Fruit fly (Drosophila melanogaster) whole organism, prepupa: ENCODE data around the gene CG1983.

ENCODE experiments used
- Blimp-1 ChIP-seq: fragments of 200-800 bp; sonication (Bioruptor generic); optimal IDR thresholded peaks from 3 replicates; lab custom pipeline; 2017; ENCODE audit warnings: missing biosample characterization, missing genetic modification characterization, mild to moderate bottlenecking, moderate library complexity, missing genetic modification reagents
- CG10631 ChIP-seq: fragments of 200-800 bp; sonication (Bioruptor generic); optimal IDR thresholded peaks from 2 replicates; lab custom pipeline; 2016; ENCODE audit warnings: missing biosample characterization, missing genetic modification characterization
- CG10669 ChIP-seq: fragments of 200-800 bp; sonication (Bioruptor generic); optimal IDR thresholded peaks from 3 replicates; lab custom pipeline; 2018; ENCODE audit warnings: missing biosample characterization, mild to moderate bottlenecking, missing genetic modification characterization, moderate library complexity
- CG15336 ChIP-seq: fragments of 200-800 bp; sonication (Bioruptor generic); IDR thresholded peaks from 2 replicates; pipeline ENCODE4 v1.3.6; 2022; ENCODE audit warnings: missing biosample characterization, missing genetic modification characterization
- CG32006 ChIP-seq: fragments of 200-800 bp; sonication (Bioruptor generic); optimal IDR thresholded peaks from 3 replicates; lab custom pipeline; 2017; ENCODE audit warnings: missing biosample characterization, mild to moderate bottlenecking, missing genetic modification characterization
- CG34406 ChIP-seq: fragments of 200-800 bp; sonication (Bioruptor generic); optimal IDR thresholded peaks from 3 replicates; lab custom pipeline; 2016; ENCODE audit warnings: missing biosample characterization, missing genetic modification characterization
- CG4318 ChIP-seq: fragments of 200-800 bp; sonication (Bioruptor generic); optimal IDR thresholded peaks from 3 replicates; lab custom pipeline; 2017; ENCODE audit warnings: missing biosample characterization, mild to moderate bottlenecking, missing genetic modification characterization
- CG6163 ChIP-seq: fragments of 200-800 bp; sonication (Bioruptor generic); IDR thresholded peaks from 3 replicates; pipeline ENCODE4 v1.3.6; 2022; ENCODE audit warnings: missing biosample characterization, missing genetic modification characterization
- CG6276 ChIP-seq: fragments of 200-800 bp; sonication (Bioruptor generic); optimal IDR thresholded peaks from 2 replicates; lab custom pipeline; 2017; ENCODE audit warnings: missing biosample characterization, mild to moderate bottlenecking, missing genetic modification characterization
- CG6792 ChIP-seq: fragments of 200-800 bp; sonication (Bioruptor generic); optimal IDR thresholded peaks from 3 replicates; lab custom pipeline; 2016; ENCODE audit warnings: missing biosample characterization, missing genetic modification characterization
- CG6808 ChIP-seq: fragments of 200-800 bp; sonication (Bioruptor generic); optimal IDR thresholded peaks from 3 replicates; lab custom pipeline; 2017; ENCODE audit warnings: missing biosample characterization, missing genetic modification characterization, mild to moderate bottlenecking, moderate library complexity, missing genetic modification reagents
- CG6854 ChIP-seq: fragments of 200-800 bp; sonication (Bioruptor generic); optimal IDR thresholded peaks from 2 replicates; lab custom pipeline; 2017; ENCODE audit warnings: missing biosample characterization, mild to moderate bottlenecking, missing genetic modification characterization
- CG8119 ChIP-seq: fragments of 200-800 bp; sonication (Bioruptor generic); IDR thresholded peaks from 3 replicates; pipeline ENCODE4 v1.3.6; 2022; ENCODE audit warnings: missing biosample characterization, missing genetic modification characterization
- CG8319 ChIP-seq: fragments of 200-800 bp; sonication (Bioruptor generic); optimal IDR thresholded peaks from 3 replicates; lab custom pipeline; 2016; ENCODE audit warnings: missing biosample characterization, missing genetic modification characterization
- Eip75B ChIP-seq: fragments of 200-800 bp; sonication (Bioruptor generic); optimal IDR thresholded peaks from 3 replicates; lab custom pipeline; 2016; ENCODE audit warnings: missing biosample characterization, missing genetic modification characterization
- Eip78C ChIP-seq: fragments of 200-800 bp; sonication (Bioruptor generic); peaks from one replicate; lab custom pipeline; 2016; ENCODE audit warnings: missing biosample characterization, missing genetic modification characterization
- Eip93F ChIP-seq: fragments of 200-800 bp; sonication (Bioruptor generic); optimal IDR thresholded peaks from 2 replicates; lab custom pipeline; 2016; ENCODE audit warnings: missing biosample characterization, mild to moderate bottlenecking, missing genetic modification characterization
- Ets21C ChIP-seq: fragments of 200-800 bp; sonication (Bioruptor generic); optimal IDR thresholded peaks from 3 replicates; lab custom pipeline; 2016; ENCODE audit warnings: missing biosample characterization, missing genetic modification characterization
- Ets96B ChIP-seq: fragments of 200-800 bp; optimal IDR thresholded peaks from 2 replicates; lab custom pipeline; 2019; ENCODE audit warnings: missing biosample characterization, mild to moderate bottlenecking, missing genetic modification characterization, moderate library complexity
- Hr38 ChIP-seq: sonication (Bioruptor generic); optimal IDR thresholded peaks from 2 replicates; lab custom pipeline; 2016; ENCODE audit warnings: missing biosample characterization, missing genetic modification characterization
- Hr39 ChIP-seq: fragments of 200-800 bp; sonication (Bioruptor generic); optimal IDR thresholded peaks from 2 replicates; lab custom pipeline; 2016; ENCODE audit warnings: missing biosample characterization, missing genetic modification characterization
- Hr4 ChIP-seq: fragments of 200-800 bp; sonication (Bioruptor generic); optimal IDR thresholded peaks from 3 replicates; lab custom pipeline; 2016; ENCODE audit warnings: missing biosample characterization, missing genetic modification characterization
- Lpt ChIP-seq: fragments of 200-800 bp; sonication (Bioruptor generic); optimal IDR thresholded peaks from 3 replicates; lab custom pipeline; 2016; ENCODE audit warnings: missing biosample characterization, missing genetic modification characterization
- Met ChIP-seq: fragments of 200-800 bp; sonication (Bioruptor generic); optimal IDR thresholded peaks from 3 replicates; lab custom pipeline; 2016; ENCODE audit warnings: missing biosample characterization, missing genetic modification characterization
- Sox102F ChIP-seq: fragments of 200-800 bp; sonication (Bioruptor generic); optimal IDR thresholded peaks from 2 replicates; lab custom pipeline; 2016; ENCODE audit warnings: missing biosample characterization, mild to moderate bottlenecking, missing genetic modification characterization
- Sox14 ChIP-seq: fragments of 200-800 bp; sonication (Bioruptor generic); optimal IDR thresholded peaks from 3 replicates; lab custom pipeline; 2016; ENCODE audit warnings: missing biosample characterization, missing genetic modification characterization
- Sox15 ChIP-seq: fragments of 200-800 bp; sonication (Bioruptor generic); optimal IDR thresholded peaks from 3 replicates; lab custom pipeline; 2016; ENCODE audit warnings: missing biosample characterization, missing genetic modification characterization
- achi ChIP-seq: fragments of 200-800 bp; sonication (Bioruptor generic); optimal IDR thresholded peaks from 3 replicates; lab custom pipeline; 2016; ENCODE audit warnings: missing biosample characterization, missing genetic modification characterization
- cyc ChIP-seq: fragments of 200-800 bp; sonication (Bioruptor generic); optimal IDR thresholded peaks from 3 replicates; lab custom pipeline; 2016; ENCODE audit warnings: missing biosample characterization, missing genetic modification characterization
- dsx ChIP-seq: fragments of 200-800 bp; optimal IDR thresholded peaks from 3 replicates; lab custom pipeline; 2019; ENCODE audit warnings: missing biosample characterization, mild to moderate bottlenecking, missing genetic modification characterization, moderate library complexity; ENCODE audit not compliant: poor library complexity, severe bottlenecking
- eg ChIP-seq: fragments of 200-800 bp; sonication (Bioruptor generic); IDR thresholded peaks from 3 replicates; pipeline ENCODE4 v1.3.6; 2022; ENCODE audit warnings: missing biosample characterization, missing genetic modification characterization
- fd59A ChIP-seq: fragments of 200-800 bp; sonication (Bioruptor generic); optimal IDR thresholded peaks from 2 replicates; lab custom pipeline; 2017; ENCODE audit warnings: missing biosample characterization, mild to moderate bottlenecking, missing genetic modification characterization, missing genetic modification reagents
- fd85E ChIP-seq: fragments of 200-800 bp; sonication (Bioruptor generic); optimal IDR thresholded peaks from 3 replicates; lab custom pipeline; 2016; ENCODE audit warnings: missing biosample characterization, missing genetic modification characterization
- fkh ChIP-seq: fragments of 200-800 bp; sonication (Bioruptor generic); optimal IDR thresholded peaks from 3 replicates; lab custom pipeline; 2017; ENCODE audit warnings: missing biosample characterization, mild to moderate bottlenecking, missing genetic modification characterization, moderate library complexity
- lz ChIP-seq: fragments of 200-800 bp; sonication (Bioruptor generic); optimal IDR thresholded peaks from 3 replicates; lab custom pipeline; 2016; ENCODE audit warnings: missing biosample characterization, missing genetic modification characterization
- ss ChIP-seq, 2 experiments: fragments of 200-800 bp; sonication (Bioruptor generic); optimal IDR thresholded peaks; 2 replicates in 1 of 2; 3 replicates in 1 of 2; lab custom pipeline; 2017 to 2018; ENCODE audit warnings: mild to moderate bottlenecking in 2 of 2, missing biosample characterization in 2 of 2, missing genetic modification characterization in 2 of 2, moderate library complexity in 1 of 2
- svp ChIP-seq: fragments of 200-800 bp; sonication (Bioruptor generic); peaks from one replicate; lab custom pipeline; 2016; ENCODE audit warnings: missing biosample characterization, missing genetic modification characterization

CG1983 gene

dm6 chr3R:30177494-30177893 is at the start of gene CG1983, which contains the start of gene CG15530:
Gene CG1983 (minus strand): TSS chr3R:30177700.
Gene CG15530 (plus strand): TSS chr3R:30177877.
- TF ChIP-seq CG6808 (GFP tag; lab: Kevin White, UChicago) (peak; percentile 74), Sox14 (no peak), Eip93F (GFP tag; lab: Kevin White, UChicago) (no peak), cyc (no peak), Sox102F (GFP tag; lab: Kevin White, UChicago) (no peak), Eip78C (GFP tag; lab: Kevin White, UChicago) (no peak)

- TF ChIP-seq Met (GFP tag; lab: Kevin White, UChicago), result no peak
- TF ChIP-seq fd59A, result no peak
- TF ChIP-seq fkh (GFP tag; lab: Kevin White, UChicago), result no peak
- no peak for TF ChIP-seq CG4318 (GFP tag; lab: Kevin White, UChicago)
- no peak for TF ChIP-seq achi (GFP tag; lab: Kevin White, UChicago)
- TF ChIP-seq lz (GFP tag; lab: Kevin White, UChicago), result no peak
- TF ChIP-seq Ets96B, result no peak
- no peak for TF ChIP-seq Blimp-1
- TF ChIP-seq ss (GFP tag; optimal IDR thresholded peaks at IDR 0.05; lab: Kevin White, UChicago), result no peak
- TF ChIP-seq CG15336 (GFP tag; lab: Robert Waterston, UW), result no peak
- TF ChIP-seq Sox14, result no peak
- no peak for TF ChIP-seq dsx
- TF ChIP-seq CG6792 (GFP tag; lab: Kevin White, UChicago), result no peak
- TF ChIP-seq Eip75B (GFP tag; lab: Kevin White, UChicago), result no peak
Measured at dm6 chr3R:30224577-30224976, 47.1 kb upstream of the CG1983 start.

DNA sequence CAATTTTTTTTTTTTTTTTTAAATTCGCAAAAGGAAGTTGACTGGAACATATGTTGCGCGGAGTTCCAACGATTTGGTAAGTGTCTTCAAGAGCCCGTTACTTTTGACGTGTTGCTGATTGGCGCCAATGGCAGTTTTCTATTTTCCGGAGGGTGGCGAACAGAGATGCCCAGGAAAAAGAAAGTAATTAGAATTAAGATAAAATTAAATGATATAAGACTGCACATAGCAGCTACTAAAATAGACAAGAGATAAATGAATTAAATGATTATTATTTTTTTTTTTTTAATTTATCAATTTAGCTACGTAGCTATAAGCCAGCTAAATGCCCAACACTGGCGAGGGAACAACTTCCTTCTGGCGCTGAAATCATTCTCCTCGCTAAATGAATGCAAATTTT is 44.7 kb upstream of the CG1983 start:
- TF ChIP-seq cyc (no peak), svp (GFP tag; lab: Kevin White, UChicago) (peak; percentile 57), Lpt (GFP tag; lab: Kevin White, UChicago) (no peak), Eip78C (GFP tag; lab: Kevin White, UChicago) (peak; percentile 56)

dm6 chr3R:30216210-30216609 is 38.7 kb upstream of the CG1983 start, which contains the start of gene CecC:
Gene CecC (plus strand): TSS chr3R:30216484.
- no peak for TF ChIP-seq CG8319 (GFP tag; lab: Kevin White, UChicago)

DNA sequence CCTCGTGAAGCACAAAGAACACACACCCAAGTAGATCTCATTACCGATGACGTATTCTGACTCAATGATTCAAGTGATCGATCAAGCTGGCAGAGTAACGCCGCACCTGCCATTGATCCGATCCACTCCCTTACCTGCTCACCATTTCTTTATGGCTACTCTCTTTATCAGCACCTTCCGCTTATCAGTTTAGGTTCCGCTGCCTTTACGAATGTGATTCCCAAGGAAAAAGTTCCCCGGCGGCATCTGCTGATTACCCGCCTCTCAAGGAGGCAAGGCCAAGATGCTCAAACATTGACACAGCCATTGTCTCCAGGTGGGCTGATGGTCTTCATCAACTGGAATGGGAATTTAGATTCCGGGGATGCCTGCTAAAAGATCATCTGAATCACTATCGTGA is 37.5 kb upstream of the CG1983 start:
- no peak for TF ChIP-seq CG6854
- TF ChIP-seq CG6276 (GFP tag; lab: Kevin White, UChicago), result no peak
- TF ChIP-seq svp (GFP tag; lab: Kevin White, UChicago), result peak; percentile 78
- no peak for TF ChIP-seq dsx
- TF ChIP-seq fkh (GFP tag; lab: Kevin White, UChicago), result no peak
- TF ChIP-seq Ets21C (GFP tag; lab: Kevin White, UChicago), result no peak
- TF ChIP-seq Sox14, result peak; percentile 17
- TF ChIP-seq Hr39 (GFP tag; lab: Kevin White, UChicago), result no peak
- TF ChIP-seq Sox15, result no peak
- no peak for TF ChIP-seq eg (GFP tag; lab: Robert Waterston, UW)
- TF ChIP-seq Hr4 (GFP tag; lab: Kevin White, UChicago), result no peak

dm6 chr3R:30213697-30214096 is 36.2 kb upstream of the CG1983 start, which contains the start of gene CecB:
Gene CecB (minus strand): TSS chr3R:30213797.
- TF ChIP-seq fd85E (no peak), svp (GFP tag; lab: Kevin White, UChicago) (peak; percentile 68), Sox14 (no peak), Met (GFP tag; lab: Kevin White, UChicago) (no peak), CG8319 (GFP tag; lab: Kevin White, UChicago) (no peak)
- TF ChIP-seq, all 60 proteins: peak for 1

dm6 chr3R:30211856-30212255 is 34.4 kb upstream of the CG1983 start, which contains the start of gene CecA2:
Gene CecA2 (plus strand): TSS chr3R:30212156.
- TF ChIP-seq fd59A (no peak), CG6163 (GFP tag; lab: Robert Waterston, UW) (no peak), CG32006 (GFP tag; lab: Kevin White, UChicago) (no peak), CG6808 (GFP tag; lab: Kevin White, UChicago) (no peak), dsx (no peak), CG6854 (no peak), CG10631 (GFP tag; lab: Kevin White, UChicago) (no peak), Hr38 (GFP tag; lab: Kevin White, UChicago) (no peak), CG34406 (GFP tag; lab: Kevin White, UChicago) (no peak), Eip75B (GFP tag; lab: Kevin White, UChicago) (no peak), CG10669 (GFP tag; lab: Kevin White, UChicago) (no peak), CG8119 (GFP tag; lab: Robert Waterston, UW) (no peak)
